Fruit fly (Drosophila melanogaster): Measurements from ENCODE around the gene CG7950.
A peak's percentile ranks its signal among the peaks of the same experiment; 100 is the strongest.

The CG7950 gene

DNA sequence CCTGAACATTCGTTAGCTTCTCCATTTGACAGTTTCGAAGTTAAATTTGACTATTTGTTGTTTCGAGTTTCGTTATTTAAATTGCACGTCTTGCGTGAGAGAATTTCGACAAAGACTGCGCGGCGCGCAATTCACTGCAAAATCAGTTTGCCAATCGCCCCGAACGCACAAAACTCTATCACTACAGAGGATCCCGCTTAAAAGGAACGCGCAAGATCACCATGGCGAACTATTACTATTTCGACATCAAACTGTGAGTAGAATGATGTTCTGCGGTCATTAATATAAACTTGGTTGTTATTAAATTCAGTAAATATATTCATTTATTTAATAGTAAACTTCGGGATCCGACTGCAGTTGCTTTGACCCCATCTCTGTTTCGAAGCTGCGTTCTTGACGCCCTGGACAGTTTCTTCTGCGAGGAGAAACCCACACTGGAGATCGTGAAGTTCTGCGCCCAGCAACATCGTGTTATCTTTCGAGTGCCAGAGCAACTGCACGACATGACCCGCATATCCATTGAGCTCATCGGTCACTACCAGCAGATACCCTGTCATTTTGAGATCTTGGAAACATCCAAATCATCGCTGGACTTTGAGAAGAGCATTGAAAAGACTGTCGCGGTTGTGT lies 629 bp upstream of the CG7950 start, which contains the start of the genes Rpp14b and spn-A (continued):
- peak; percentile 81 for TF ChIP-seq CG15479 (GFP tag; optimal IDR thresholded peaks at IDR 0.05)
- no peak for TF ChIP-seq D (optimal IDR thresholded peaks at IDR 0.05)
- no peak for TF ChIP-seq D (GFP tag; optimal IDR thresholded peaks at IDR 0.05)
- no peak for TF ChIP-seq CG4617 (GFP tag; optimal IDR thresholded peaks at IDR 0.05; ENCODE audit: borderline replicate concordance)
- no peak for TF ChIP-seq CG2129 (GFP tag; IDR thresholded peaks at IDR 0.05; ENCODE audit: partially characterized antibody)
- TF ChIP-seq trem (tag; optimal IDR thresholded peaks at IDR 0.05): no peak
- TF ChIP-seq CG8359 (GFP tag; optimal IDR thresholded peaks at IDR 0.05; ENCODE audit: borderline replicate concordance): no peak
- TF ChIP-seq Vsx1 (GFP tag; optimal IDR thresholded peaks at IDR 0.05): no peak
- TF ChIP-seq Hr51 (GFP tag; optimal IDR thresholded peaks at IDR 0.05): peak in 1 of 2 experiments; percentile 4
- TF ChIP-seq oc (tag; optimal IDR thresholded peaks at IDR 0.05): no peak
- no peak for TF ChIP-seq CG4360 (GFP tag; IDR thresholded peaks at IDR 0.05)
- TF ChIP-seq H2.0 (GFP tag; IDR thresholded peaks at IDR 0.05): peak; percentile 34; the same call in 1 of the 2 replicates
- TF ChIP-seq CG8290 (GFP tag; optimal IDR thresholded peaks at IDR 0.05): no peak
- TF ChIP-seq CG8290 (tag; optimal IDR thresholded peaks at IDR 0.05): peak in 1 of 2 experiments; percentile 61
- peak; percentile 13 for TF ChIP-seq Mad (GFP tag; optimal IDR thresholded peaks at IDR 0.05)
- TF ChIP-seq CG1529 (GFP tag; optimal IDR thresholded peaks at IDR 0.05): no peak
- TF ChIP-seq sqz (GFP tag; optimal IDR thresholded peaks at IDR 0.05): no peak
- TF ChIP-seq stc (GFP tag; IDR thresholded peaks at IDR 0.05): 0 out of 2 replicates have a peak, but pooled peaks have one; percentile 24
- no peak for TF ChIP-seq CG3838 (GFP tag; optimal IDR thresholded peaks at IDR 0.05)
- no peak for TF ChIP-seq Dip2 (GFP tag; IDR thresholded peaks at IDR 0.05)
- TF ChIP-seq bcd (GFP tag; optimal IDR thresholded peaks at IDR 0.05): no peak
- peak; percentile 3 for TF ChIP-seq CG17385 (GFP tag; optimal IDR thresholded peaks at IDR 0.05)
- no peak for TF ChIP-seq Scr (GFP tag; IDR thresholded peaks at IDR 0.05; ENCODE audit: partially characterized antibody)
- no peak for TF ChIP-seq corto (GFP tag; optimal IDR thresholded peaks at IDR 0.05)
- TF ChIP-seq CG31365 (tag; optimal IDR thresholded peaks at IDR 0.05): no peak
- TF ChIP-seq slbo (GFP tag; IDR thresholded peaks at IDR 0.05): peak; percentile 79
- TF ChIP-seq shn (GFP tag; optimal IDR thresholded peaks at IDR 0.05): no peak
- TF ChIP-seq tap (tag; optimal IDR thresholded peaks at IDR 0.05): no peak
- peak; percentile 34; the same call in 1 of the 3 replicates for TF ChIP-seq otp (GFP tag; IDR thresholded peaks at IDR 0.05)
- no peak for TF ChIP-seq Mrtf (GFP tag; IDR thresholded peaks at IDR 0.05)
- TF ChIP-seq CG12769 (tag; optimal IDR thresholded peaks at IDR 0.05): peak; percentile 43
- TF ChIP-seq CG13287 (GFP tag; IDR thresholded peaks at IDR 0.05; ENCODE audit: partially characterized antibody): no peak
- TF ChIP-seq Opbp (GFP tag; IDR thresholded peaks at IDR 0.05; ENCODE audit: partially characterized antibody): no peak
- peak; percentile 41; the same call in 1 of the 2 replicates for TF ChIP-seq CG14441 (GFP tag; IDR thresholded peaks at IDR 0.05)
- TF ChIP-seq CG17612 (GFP tag; IDR thresholded peaks at IDR 0.05): no peak
- TF ChIP-seq disco-r (GFP tag; optimal IDR thresholded peaks at IDR 0.05): no peak
- TF ChIP-seq CG31388 (GFP tag; optimal IDR thresholded peaks at IDR 0.05): no peak
- TF ChIP-seq Bgb (GFP tag; IDR thresholded peaks at IDR 0.05; ENCODE audit: partially characterized antibody): 0 out of 2 replicates have a peak, but pooled peaks have one; percentile 13
- no peak for TF ChIP-seq Taf1 (GFP tag; IDR thresholded peaks at IDR 0.05)
- no peak for TF ChIP-seq NC2α (GFP tag; optimal IDR thresholded peaks at IDR 0.05)
- TF ChIP-seq C15 (GFP tag; IDR thresholded peaks at IDR 0.05): no peak
- peak; percentile 40 for TF ChIP-seq CG13775 (GFP tag; optimal IDR thresholded peaks at IDR 0.05)
- TF ChIP-seq stwl (tag; optimal IDR thresholded peaks at IDR 0.05): no peak
- peak; percentile 43; the same call in 1 of the 2 replicates for TF ChIP-seq CG10366 (GFP tag; IDR thresholded peaks at IDR 0.05)
- peak; percentile 33 for TF ChIP-seq BEAF-32 (GFP tag; optimal IDR thresholded peaks at IDR 0.05)
- peak; percentile 59 for TF ChIP-seq Xbp1 (GFP tag; optimal IDR thresholded peaks at IDR 0.05)
- TF ChIP-seq tio (GFP tag; optimal IDR thresholded peaks at IDR 0.05): no peak
- TF ChIP-seq wek (GFP tag; optimal IDR thresholded peaks at IDR 0.05): no peak
- TF ChIP-seq Xrp1 (GFP tag; IDR thresholded peaks at IDR 0.05): 0 out of 2 replicates have a peak, but pooled peaks have one; percentile 36
- TF ChIP-seq CG9215 (GFP tag; IDR thresholded peaks at IDR 0.05): no peak
